Worm (Caenorhabditis elegans): Measurements from ENCODE around the gene npp-24.

npp-24 gene

ce11 chrII:5511417-5512353, 6.0 kb downstream of the npp-24 start (continued):
- TF ChIP-seq lir-3 (tag; optimal IDR thresholded peaks at IDR 0.05; ENCODE audit: poor library complexity) (peak; percentile 54), lin-15B (tag; optimal IDR thresholded peaks at IDR 0.05) (no peak), F16B12.6 (tag; optimal IDR thresholded peaks at IDR 0.05) (no peak), mep-1 (tag; optimal IDR thresholded peaks at IDR 0.05) (peak; percentile 15), dpl-1 (GFP tag; optimal IDR thresholded peaks at IDR 0.05) (peak in 1 of 3 experiments; percentile 39), xbp-1 (tag; optimal IDR thresholded peaks at IDR 0.05) (peak; percentile 1), hpl-2 (GFP tag; optimal IDR thresholded peaks at IDR 0.05) (no peak), egl-13 (tag; optimal IDR thresholded peaks at IDR 0.05) (peak; percentile 52), efl-1 (optimal IDR thresholded peaks at IDR 0.05) (peak; percentile 37 to 40), efl-1 (GFP tag; optimal IDR thresholded peaks at IDR 0.05 in 1 of 2) (peak; percentile 32 to 82), swsn-7 (tag; optimal IDR thresholded peaks at IDR 0.05) (peak; percentile 17), nhr-71 (tag; optimal IDR thresholded peaks at IDR 0.05) (peak; percentile 58), ceh-63 (GFP tag; optimal IDR thresholded peaks at IDR 0.05) (no peak), ces-1 (GFP tag; optimal IDR thresholded peaks at IDR 0.05) (no peak), jun-1 (tag; optimal IDR thresholded peaks at IDR 0.05) (no peak), alr-1 (tag; optimal IDR thresholded peaks at IDR 0.05; ENCODE audit: borderline replicate concordance) (no peak), unc-86 (tag; optimal IDR thresholded peaks at IDR 0.05) (peak; percentile 34), ets-5 (GFP tag; IDR thresholded peaks at IDR 0.05) (no peak), skn-1 (tag; optimal IDR thresholded peaks at IDR 0.05) (no peak), ceh-82 (tag; optimal IDR thresholded peaks at IDR 0.05) (peak in 1 of 3 experiments; percentile 5), pqm-1 (tag; optimal IDR thresholded peaks at IDR 0.05) (no peak), ceh-90 (tag; optimal IDR thresholded peaks at IDR 0.05) (peak; percentile 82), ztf-11 (tag; optimal IDR thresholded peaks at IDR 0.05) (peak in 1 of 2 experiments; percentile 35), efl-3 (GFP tag; optimal IDR thresholded peaks at IDR 0.05) (no peak), sox-4 (tag; optimal IDR thresholded peaks at IDR 0.05) (no peak), elt-3 (tag; optimal IDR thresholded peaks at IDR 0.05) (no peak), snpc-4 (tag; optimal IDR thresholded peaks at IDR 0.05) (no peak), nhr-19 (GFP tag; conservative IDR thresholded peaks at IDR 0.05) (no peak; the same call in 1 of the 2 replicates), nhr-47 (tag; optimal IDR thresholded peaks at IDR 0.05) (peak; percentile 59), grh-1 (GFP tag; IDR thresholded peaks at IDR 0.05) (no peak), nhr-12 (tag; optimal IDR thresholded peaks at IDR 0.05) (no peak), lin-13 (GFP tag; optimal IDR thresholded peaks at IDR 0.05) (no peak), lin-14 (GFP tag; optimal IDR thresholded peaks at IDR 0.05) (peak; percentile 71)

ce11 chrII:5512473-5513097, 6.9 kb downstream of the npp-24 start:
- peak; percentile 99 for TF ChIP-seq elt-2 (tag; optimal IDR thresholded peaks at IDR 0.05)
- no peak for TF ChIP-seq ceh-8 (GFP tag; optimal IDR thresholded peaks at IDR 0.05)
- no peak for TF ChIP-seq nhr-71 (tag; optimal IDR thresholded peaks at IDR 0.05)
- TF ChIP-seq pqm-1 (tag; optimal IDR thresholded peaks at IDR 0.05): peak; percentile 19
- TF ChIP-seq nhr-12 (tag; optimal IDR thresholded peaks at IDR 0.05): no peak
- peak in 1 of 2 experiments; percentile 35 for TF ChIP-seq lin-35 (GFP tag; optimal IDR thresholded peaks at IDR 0.05)
- TF ChIP-seq efl-1 (optimal IDR thresholded peaks at IDR 0.05): no peak
- TF ChIP-seq efl-1 (GFP tag; optimal IDR thresholded peaks at IDR 0.05 in 1 of 2): peak in 1 of 2 experiments; percentile 74
- TF ChIP-seq nhr-20 (tag; optimal IDR thresholded peaks at IDR 0.05): no peak
- TF ChIP-seq ztf-11 (tag; optimal IDR thresholded peaks at IDR 0.05): no peak
- TF ChIP-seq nhr-11 (tag; optimal IDR thresholded peaks at IDR 0.05): no peak
